Worm (Caenorhabditis elegans) whole organism, L4 larva: Measurements from ENCODE around the gene smcl-1.

Experiments
- F37D6.2 ChIP-seq: sonication (generic microtip); optimal IDR thresholded peaks from 2 replicates; lab custom pipeline; 2016; ENCODE audit warnings: mild to moderate bottlenecking, missing genetic modification characterization, missing compliant biosample characterization
- F49E8.2 ChIP-seq: sonication (generic microtip); optimal IDR thresholded peaks from 2 replicates; lab custom pipeline; 2016; ENCODE audit warnings: missing compliant biosample characterization, mild to moderate bottlenecking, missing genetic modification characterization, borderline replicate concordance
- T20F7.1 ChIP-seq: fragments of 200-800 bp; sonication (Bioruptor generic); optimal IDR thresholded peaks from 2 replicates; lab custom pipeline; 2018; ENCODE audit warnings: mild to moderate bottlenecking, missing genetic modification characterization, missing compliant biosample characterization
- T26A8.4 ChIP-seq: fragments of 200-800 bp; sonication (Bioruptor generic); IDR thresholded peaks from 2 replicates; pipeline ENCODE4 v1.3.6; 2022; ENCODE audit warnings: missing genetic modification characterization, missing compliant biosample characterization
- Y75B8A.6 ChIP-seq: fragments of 200-800 bp; sonication (Bioruptor generic); IDR thresholded peaks from 2 replicates; pipeline ENCODE4 v1.3.6; 2022; ENCODE audit warnings: missing genetic modification reagents, missing genetic modification characterization, missing compliant biosample characterization
- aha-1 ChIP-seq: fragments of 150-350 bp; peaks from one replicate; lab custom pipeline; 2014; ENCODE audit warnings: missing biosample characterization, missing genetic modification characterization
- ama-1 ChIP-seq: fragments of 150-350 bp; optimal IDR thresholded peaks from 2 replicates; lab custom pipeline; 2014; ENCODE audit warnings: inconsistent platforms, mixed read lengths
- ceh-32 ChIP-seq: sonication (generic microtip); optimal IDR thresholded peaks from 2 replicates; lab custom pipeline; 2016; ENCODE audit warnings: mild to moderate bottlenecking, missing genetic modification characterization, missing compliant biosample characterization; ENCODE audit not compliant: poor library complexity
- ceh-44 ChIP-seq: fragments of 200-800 bp; sonication (Bioruptor generic); IDR thresholded peaks from 2 replicates; pipeline ENCODE4 v1.3.6; 2022; ENCODE audit warnings: missing genetic modification reagents, missing genetic modification characterization, missing compliant biosample characterization
- ces-1 ChIP-seq: fragments of 150-350 bp; sonication (generic microtip); optimal IDR thresholded peaks from 4 replicates; lab custom pipeline; 2014; ENCODE audit warnings: missing biosample characterization, missing genetic modification reagents, missing genetic modification characterization
- daf-16 ChIP-seq, 3 experiments: sonication (generic microtip); optimal IDR thresholded peaks; 2 replicates each; lab custom pipeline; 2016 to 2017; ENCODE audit warnings: missing genetic modification characterization in 3 of 3, missing genetic modification reagents in 3 of 3, mild to moderate bottlenecking in 2 of 3, missing compliant biosample characterization in 2 of 3, missing biosample characterization in 1 of 3, moderate library complexity in 1 of 3
- daf-19 ChIP-seq: fragments of 200-800 bp; sonication (Bioruptor generic); conservative IDR thresholded peaks from 2 replicates; pipeline ENCODE4 v1.3.6; 2022; ENCODE audit warnings: missing genetic modification characterization, missing compliant biosample characterization
- daf-8 ChIP-seq: fragments of 200-800 bp; sonication (Bioruptor generic); IDR thresholded peaks from 2 replicates; pipeline ENCODE4 v1.3.6; 2022; ENCODE audit warnings: missing genetic modification characterization, missing compliant biosample characterization
- dmd-6 ChIP-seq: fragments of 200-800 bp; sonication (Bioruptor generic); IDR thresholded peaks from 2 replicates; pipeline ENCODE4 v1.3.6; 2022; ENCODE audit warnings: missing genetic modification reagents, missing genetic modification characterization, missing compliant biosample characterization
- dve-1 ChIP-seq: sonication (generic microtip); optimal IDR thresholded peaks from 2 replicates; lab custom pipeline; 2017; ENCODE audit warnings: antibody characterized with exemption, mild to moderate bottlenecking, missing genetic modification characterization, missing compliant biosample characterization; ENCODE audit not compliant: insufficient read depth
- gei-8 ChIP-seq: fragments of 200-800 bp; sonication (Bioruptor generic); optimal IDR thresholded peaks from 2 replicates; lab custom pipeline; 2018; ENCODE audit warnings: mild to moderate bottlenecking, missing genetic modification characterization, missing compliant biosample characterization
- hlh-11 ChIP-seq: fragments of 200-800 bp; sonication (Bioruptor generic); optimal IDR thresholded peaks from 2 replicates; lab custom pipeline; 2018; ENCODE audit warnings: mild to moderate bottlenecking, missing genetic modification characterization, missing compliant biosample characterization
- lir-3 ChIP-seq: sonication (generic microtip); optimal IDR thresholded peaks from 2 replicates; lab custom pipeline; 2016; ENCODE audit warnings: mild to moderate bottlenecking, missing genetic modification characterization, missing compliant biosample characterization
- mdl-1 ChIP-seq, 2 experiments: fragments of 150-350 bp in 1 of 2; sonication (generic microtip) in 1 of 2; optimal IDR thresholded peaks; 2 replicates each; lab custom pipeline; 2014 to 2017; ENCODE audit warnings: missing biosample characterization in 2 of 2, missing genetic modification characterization in 2 of 2
- mep-1 ChIP-seq: fragments of 150-350 bp; sonication (generic microtip); optimal IDR thresholded peaks from 3 replicates; lab custom pipeline; 2014; ENCODE audit warnings: missing biosample characterization, missing genetic modification characterization
- mes-2 ChIP-seq: sonication (generic microtip); optimal IDR thresholded peaks from 2 replicates; lab custom pipeline; 2016; ENCODE audit warnings: missing genotype, mild to moderate bottlenecking, missing genetic modification characterization, missing compliant biosample characterization; ENCODE audit not compliant: poor library complexity, severe bottlenecking
- mxl-3 ChIP-seq: fragments of 200-800 bp; sonication (Bioruptor generic); optimal IDR thresholded peaks from 2 replicates; lab custom pipeline; 2018; ENCODE audit warnings: mild to moderate bottlenecking, missing genetic modification characterization, missing compliant biosample characterization
- nhr-102 ChIP-seq: sonication (generic microtip); optimal IDR thresholded peaks from 2 replicates; lab custom pipeline; 2016; ENCODE audit warnings: mild to moderate bottlenecking, missing genetic modification characterization, moderate library complexity, missing compliant biosample characterization
- nhr-25 ChIP-seq: sonication (generic microtip); optimal IDR thresholded peaks from 2 replicates; lab custom pipeline; 2017; ENCODE audit warnings: missing genetic modification characterization, mild to moderate bottlenecking, missing compliant biosample characterization, antibody characterized with exemption, moderate library complexity, borderline replicate concordance; ENCODE audit not compliant: insufficient read depth
- nhr-28 ChIP-seq: fragments of 150-350 bp; optimal IDR thresholded peaks from 2 replicates; lab custom pipeline; 2014; ENCODE audit warnings: missing biosample characterization, missing genetic modification characterization
- nhr-6 ChIP-seq: fragments of 150-350 bp; optimal IDR thresholded peaks from 2 replicates; lab custom pipeline; 2014; ENCODE audit warnings: missing biosample characterization, missing genetic modification characterization
- nhr-76 ChIP-seq: fragments of 150-350 bp; optimal IDR thresholded peaks from 2 replicates; lab custom pipeline; 2014; ENCODE audit warnings: missing biosample characterization, missing genetic modification characterization
- php-3 ChIP-seq: fragments of 200-800 bp; sonication (Bioruptor generic); IDR thresholded peaks from 2 replicates; pipeline ENCODE4 v1.3.6; 2022; ENCODE audit warnings: missing genetic modification reagents, missing genetic modification characterization, missing compliant biosample characterization
- pqm-1 ChIP-seq: sonication (generic microtip); optimal IDR thresholded peaks from 2 replicates; lab custom pipeline; 2017; ENCODE audit warnings: missing biosample characterization, missing genetic modification characterization
- set-16 ChIP-seq: fragments of 200-800 bp; sonication (Bioruptor generic); IDR thresholded peaks from 2 replicates; pipeline ENCODE4 v1.3.6; 2022; ENCODE audit warnings: missing genetic modification reagents, missing genetic modification characterization, missing compliant biosample characterization
- spr-1 ChIP-seq: sonication (generic microtip); optimal IDR thresholded peaks from 2 replicates; lab custom pipeline; 2016; ENCODE audit warnings: mild to moderate bottlenecking, missing genetic modification characterization, missing compliant biosample characterization
- tra-1 ChIP-seq: fragments of 200-800 bp; sonication (Bioruptor generic); IDR thresholded peaks from 2 replicates; pipeline ENCODE4 v1.3.6; 2022; ENCODE audit warnings: missing genetic modification reagents, missing genetic modification characterization, missing compliant biosample characterization
- unc-62 ChIP-seq, 3 experiments: fragments of 150-350 bp in 1 of 3; sonication (generic microtip); optimal IDR thresholded peaks in 2 of 3; peaks in 1 of 3; 1 replicate in 1 of 3; 2 replicates in 2 of 3; lab custom pipeline; 2014 to 2017; ENCODE audit warnings: missing biosample characterization in 3 of 3, missing genetic modification characterization in 3 of 3, missing genetic modification reagents in 3 of 3, missing genotype in 1 of 3
- zag-1 ChIP-seq: fragments of 150-350 bp; optimal IDR thresholded peaks from 2 replicates; lab custom pipeline; 2014; ENCODE audit warnings: missing biosample characterization, missing genetic modification characterization
- zfp-2 ChIP-seq: sonication (generic microtip); optimal IDR thresholded peaks from 2 replicates; lab custom pipeline; 2016; ENCODE audit warnings: mild to moderate bottlenecking, missing genetic modification characterization, missing compliant biosample characterization
- ztf-11 ChIP-seq: fragments of 150-350 bp; optimal IDR thresholded peaks from 2 replicates; lab custom pipeline; 2014; ENCODE audit warnings: missing biosample characterization, missing genetic modification characterization

The smcl-1 gene

DNA sequence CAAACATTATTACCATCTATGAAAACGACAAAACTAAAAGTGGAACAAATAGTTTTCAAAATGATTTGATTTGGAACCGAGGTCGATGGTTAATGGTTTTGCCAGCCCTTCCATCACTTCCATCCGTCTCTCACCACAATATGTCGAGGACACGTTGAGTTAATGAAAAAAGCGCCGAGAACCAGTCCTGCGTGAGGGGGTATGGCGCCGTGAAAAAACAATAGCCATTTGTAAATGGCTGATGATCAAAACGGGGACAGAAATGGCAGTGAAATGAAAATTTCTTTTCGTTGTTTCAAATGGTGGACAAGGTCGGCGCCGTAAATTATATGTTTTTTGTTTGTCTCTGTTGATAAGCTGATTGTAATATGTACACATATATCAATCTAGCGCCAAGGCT lies 26.8 kb downstream of the smcl-1 start (continued):
- TF ChIP-seq nhr-76 (tag; lab: Kevin White, UChicago): no peak
- TF ChIP-seq daf-8 (GFP tag; lab: Robert Waterston, UW): no peak
- TF ChIP-seq zag-1 (tag; lab: Kevin White, UChicago): no peak
- TF ChIP-seq F49E8.2: no peak
- TF ChIP-seq lir-3 (tag; lab: Kevin White, UChicago): no peak
- TF ChIP-seq nhr-25 (tag; lab: Kevin White, UChicago): peak; percentile 55
- TF ChIP-seq ama-1 (lab: Kevin White, UChicago): no peak
- TF ChIP-seq ztf-11 (tag; lab: Kevin White, UChicago): no peak
- TF ChIP-seq T20F7.1 (GFP tag; lab: Kevin White, UChicago): no peak
- TF ChIP-seq daf-16 (GFP tag; optimal IDR thresholded peaks at IDR 0.05; lab: Kevin White, UChicago): no peak
- peak; percentile 23 for TF ChIP-seq daf-16 (tag; optimal IDR thresholded peaks at IDR 0.05; lab: Kevin White, UChicago)
- 0 out of 2 replicates have a peak, but pooled peaks have one; percentile 27 for TF ChIP-seq tra-1
- no peak for TF ChIP-seq nhr-102
- TF ChIP-seq dmd-6 (GFP tag; lab: Robert Waterston, UW): no peak
- TF ChIP-seq mes-2 (tag; lab: Kevin White, UChicago): no peak
- peak; percentile 38 for TF ChIP-seq hlh-11
- no peak for TF ChIP-seq set-16 (GFP tag; lab: Robert Waterston, UW)
- no peak for TF ChIP-seq gei-8 (GFP tag; lab: Kevin White, UChicago)
- TF ChIP-seq dve-1 (tag; lab: Kevin White, UChicago): peak; percentile 6
- TF ChIP-seq ces-1 (GFP tag; lab: Kevin White, UChicago): no peak
- TF ChIP-seq nhr-6 (tag; lab: Kevin White, UChicago): no peak
- TF ChIP-seq Y75B8A.6: no peak
- TF ChIP-seq zfp-2 (tag; lab: Kevin White, UChicago): no peak
- TF ChIP-seq T26A8.4 (GFP tag; lab: Robert Waterston, UW): no peak

DNA sequence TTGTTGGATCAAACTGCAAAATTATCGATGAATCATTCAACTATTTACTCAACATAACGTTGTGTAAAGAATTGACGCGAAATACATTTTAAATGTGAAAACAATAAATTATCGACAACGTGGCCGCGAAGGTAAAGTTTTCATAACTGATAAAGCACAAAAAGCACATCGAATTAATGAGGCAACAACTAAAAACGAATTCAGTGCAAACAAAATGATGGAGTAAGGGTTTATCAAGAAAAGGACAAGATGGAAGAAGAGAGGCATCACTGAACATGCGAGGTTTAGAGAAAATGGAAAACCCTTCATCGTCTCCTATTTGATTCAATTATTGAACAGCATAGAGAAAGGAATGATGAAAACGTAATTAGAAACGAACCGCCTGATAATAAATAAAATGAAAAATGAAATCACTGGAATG lies 30.5 kb downstream of the smcl-1 start, which contains the start of gene D1053.4:
Gene D1053.4, minus strand, starts transcription at position 20 of the 421 bp plus-strand sequence.
- no peak for TF ChIP-seq spr-1 (tag; lab: Kevin White, UChicago)
- TF ChIP-seq php-3: 0 out of 2 replicates have a peak, but pooled peaks have one; percentile 44
- TF ChIP-seq hlh-11: peak; percentile 61
- TF ChIP-seq pqm-1 (tag; lab: Kevin White, UChicago): peak; percentile 69
- no peak for TF ChIP-seq nhr-25 (tag; lab: Kevin White, UChicago)
- no peak for TF ChIP-seq ceh-44 (GFP tag; lab: Robert Waterston, UW)
- no peak for TF ChIP-seq aha-1 (tag; lab: Kevin White, UChicago)
- TF ChIP-seq ceh-32: no peak
- TF ChIP-seq nhr-28 (tag; lab: Kevin White, UChicago): peak; percentile 90
- TF ChIP-seq daf-16 (GFP tag; optimal IDR thresholded peaks at IDR 0.05; lab: Kevin White, UChicago): no peak
- TF ChIP-seq daf-16 (tag; optimal IDR thresholded peaks at IDR 0.05; lab: Kevin White, UChicago): peak; percentile 98
- TF ChIP-seq F37D6.2 (tag; lab: Kevin White, UChicago): no peak
- peak in 1 of 2 experiments; percentile 69 for TF ChIP-seq mdl-1 (tag; optimal IDR thresholded peaks at IDR 0.05; lab: Kevin White, UChicago)
- peak; percentile 12 for TF ChIP-seq mxl-3
- TF ChIP-seq dve-1 (tag; lab: Kevin White, UChicago): peak; percentile 54
- TF ChIP-seq ces-1 (GFP tag; lab: Kevin White, UChicago): peak; percentile 69
- peak; percentile 55 for TF ChIP-seq mep-1 (tag; lab: Kevin White, UChicago)
- peak in 1 of 2 experiments; percentile 21 for TF ChIP-seq unc-62 (GFP tag; optimal IDR thresholded peaks at IDR 0.05 in 1 of 2; lab: Kevin White, UChicago)
- no peak for TF ChIP-seq unc-62 (tag; optimal IDR thresholded peaks at IDR 0.05; lab: Kevin White, UChicago)

DNA sequence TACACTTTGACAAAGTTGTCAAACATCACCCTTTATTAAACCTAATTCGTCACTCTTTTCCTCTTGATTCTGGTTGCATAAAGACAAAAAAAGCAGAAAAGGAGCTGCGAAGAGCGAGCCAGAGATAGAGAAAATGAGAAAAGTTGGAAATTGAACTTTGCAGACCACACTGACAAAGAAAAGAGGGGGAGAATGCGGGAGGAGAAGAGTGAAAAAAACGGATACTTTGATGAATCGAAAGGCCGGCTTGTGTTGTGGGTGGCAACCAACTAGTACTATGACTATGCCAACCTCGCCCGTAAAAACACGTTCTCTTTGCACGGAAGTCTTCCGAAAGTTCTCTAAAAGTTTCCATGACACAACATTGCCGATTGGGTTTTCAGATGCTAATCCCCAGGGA lies 32.4 kb downstream of the smcl-1 start:
- no peak for TF ChIP-seq gei-8 (GFP tag; lab: Kevin White, UChicago)
- peak in 1 of 2 experiments; percentile 81 for TF ChIP-seq unc-62 (GFP tag; optimal IDR thresholded peaks at IDR 0.05 in 1 of 2; lab: Kevin White, UChicago)
- TF ChIP-seq unc-62 (tag; optimal IDR thresholded peaks at IDR 0.05; lab: Kevin White, UChicago): no peak
- TF ChIP-seq daf-19 (GFP tag; lab: Robert Waterston, UW): no peak
- TF ChIP-seq ces-1 (GFP tag; lab: Kevin White, UChicago): no peak
